Fruit fly (Drosophila melanogaster) whole organism, wandering third instar larva: Measurements from ENCODE around the gene Cpr67Fa1.
A peak's percentile ranks its signal among the peaks of the same experiment; 100 is the strongest.

Experiments used
- Abd-B ChIP-seq: fragments of >200 bp; optimal IDR thresholded peaks from 2 replicates; lab custom pipeline; 2017; ENCODE audit warnings: missing biosample characterization, missing genetic modification characterization
- CG9705 ChIP-seq: fragments of 200-800 bp; sonication (Bioruptor generic); optimal IDR thresholded peaks from 2 replicates; lab custom pipeline; 2018; ENCODE audit warnings: missing biosample characterization, mild to moderate bottlenecking, missing genetic modification characterization
- CrebA ChIP-seq: fragments of 200-800 bp; sonication (Bioruptor generic); optimal IDR thresholded peaks from 2 replicates; lab custom pipeline; 2016; ENCODE audit warnings: missing biosample characterization, mild to moderate bottlenecking, missing genetic modification characterization, borderline replicate concordance
- Dif ChIP-seq: fragments of 200-275, 200-300 bp; sonication (Bioruptor generic); optimal IDR thresholded peaks from 2 replicates; lab custom pipeline; 2018; ENCODE audit warnings: missing biosample characterization, missing genetic modification characterization; ENCODE audit not compliant: partially characterized antibody
- GATAd ChIP-seq: sonication (Bioruptor generic); optimal IDR thresholded peaks from 2 replicates; lab custom pipeline; 2016; ENCODE audit warnings: missing biosample characterization, missing genetic modification characterization
- HLH106 ChIP-seq: fragments of 200-800 bp; optimal IDR thresholded peaks from 3 replicates; lab custom pipeline; 2019; ENCODE audit warnings: missing biosample characterization, mild to moderate bottlenecking, missing genetic modification characterization, moderate library complexity
- Hnf4 ChIP-seq: fragments of 200-800 bp; sonication (Bioruptor generic); optimal IDR thresholded peaks from 2 replicates; lab custom pipeline; 2016; ENCODE audit warnings: missing biosample characterization, mild to moderate bottlenecking, missing genetic modification characterization
- Hr78 ChIP-seq: fragments of >200 bp; optimal IDR thresholded peaks from 2 replicates; lab custom pipeline; 2017; ENCODE audit warnings: missing biosample characterization, missing genetic modification characterization
- Jra ChIP-seq: sonication (Bioruptor generic); optimal IDR thresholded peaks from 2 replicates; lab custom pipeline; 2016; ENCODE audit warnings: missing biosample characterization, missing genetic modification characterization
- Mio ChIP-seq: sonication (Bioruptor generic); optimal IDR thresholded peaks from 2 replicates; lab custom pipeline; 2016; ENCODE audit warnings: missing biosample characterization, missing genetic modification characterization
- Myc ChIP-seq: fragments of >200 bp; optimal IDR thresholded peaks from 2 replicates; lab custom pipeline; 2017
- OdsH ChIP-seq: fragments of 200-800 bp; sonication (Bioruptor generic); optimal IDR thresholded peaks from 2 replicates; lab custom pipeline; 2016; ENCODE audit warnings: missing biosample characterization, mild to moderate bottlenecking, missing genetic modification characterization
- Rel ChIP-seq, 2 experiments: fragments of 200-800 bp; sonication (Bioruptor generic) in 1 of 2; optimal IDR thresholded peaks; 2 replicates in 1 of 2; 3 replicates in 1 of 2; lab custom pipeline; 2016 to 2019; ENCODE audit warnings: mild to moderate bottlenecking in 2 of 2, missing biosample characterization in 2 of 2, missing genetic modification characterization in 2 of 2, moderate library complexity in 1 of 2
- Sp1 ChIP-seq: fragments of 200-800 bp; sonication (Bioruptor generic); optimal IDR thresholded peaks from 3 replicates; lab custom pipeline; 2019; ENCODE audit warnings: missing biosample characterization, mild to moderate bottlenecking, missing genetic modification characterization, moderate library complexity
- Vsx2 ChIP-seq: fragments of 200-300, 225-300 bp; sonication (Bioruptor generic); optimal IDR thresholded peaks from 2 replicates; lab custom pipeline; 2018; ENCODE audit warnings: missing biosample characterization, missing genetic modification characterization; ENCODE audit not compliant: partially characterized antibody
- br ChIP-seq: fragments of 200-800 bp; sonication (Bioruptor generic); optimal IDR thresholded peaks from 2 replicates; lab custom pipeline; 2016; ENCODE audit warnings: missing biosample characterization, missing genetic modification characterization
- brk ChIP-seq: fragments of 200-800 bp; sonication (Bioruptor generic); optimal IDR thresholded peaks from 2 replicates; lab custom pipeline; 2016; ENCODE audit warnings: missing biosample characterization, mild to moderate bottlenecking, missing genetic modification characterization
- dl ChIP-seq, 2 experiments: fragments of 175-275, 200-275 bp in 1 of 2; fragments of 200-275 bp in 1 of 2; sonication (Bioruptor generic); optimal IDR thresholded peaks; lab custom pipeline; 2018; ENCODE audit warnings: mild to moderate bottlenecking in 2 of 2, missing biosample characterization in 2 of 2, missing genetic modification characterization in 2 of 2, moderate library complexity in 2 of 2; ENCODE audit not compliant: partially characterized antibody in 2 of 2, insufficient read depth in 1 of 2
- dmrt93B ChIP-seq: fragments of 200-800 bp; sonication (Bioruptor generic); optimal IDR thresholded peaks from 2 replicates; lab custom pipeline; 2018; ENCODE audit warnings: missing biosample characterization, mild to moderate bottlenecking, missing genetic modification characterization
- foxo ChIP-seq, 2 experiments: fragments of 200-800 bp; sonication (Bioruptor generic); optimal IDR thresholded peaks; 2 replicates in 1 of 2; 3 replicates in 1 of 2; lab custom pipeline; 2016 to 2017; ENCODE audit warnings: missing biosample characterization in 2 of 2, missing genetic modification characterization in 2 of 2
- fru ChIP-seq: fragments of 200-800 bp; sonication (Bioruptor generic); optimal IDR thresholded peaks from 3 replicates; lab custom pipeline; 2016; ENCODE audit warnings: missing biosample characterization, mild to moderate bottlenecking, missing genetic modification characterization
- h ChIP-seq: fragments of 200-800 bp; sonication (Bioruptor generic); optimal IDR thresholded peaks from 3 replicates; lab custom pipeline; 2016; ENCODE audit warnings: missing biosample characterization, mild to moderate bottlenecking, missing genetic modification characterization
- jim ChIP-seq: fragments of 175-275, 200-325 bp; sonication (Bioruptor generic); optimal IDR thresholded peaks from 2 replicates; lab custom pipeline; 2016; ENCODE audit warnings: missing biosample characterization, mild to moderate bottlenecking, missing genetic modification characterization
- lola ChIP-seq: fragments of >200 bp; optimal IDR thresholded peaks from 2 replicates; lab custom pipeline; 2017; ENCODE audit warnings: missing biosample characterization, missing genetic modification characterization
- psq ChIP-seq: fragments of 200-800 bp; sonication (Bioruptor generic); optimal IDR thresholded peaks from 3 replicates; lab custom pipeline; 2017; ENCODE audit warnings: missing biosample characterization, mild to moderate bottlenecking, missing genetic modification characterization, moderate library complexity
- rgr ChIP-seq: fragments of 200-800 bp; sonication (Bioruptor generic); optimal IDR thresholded peaks from 3 replicates; lab custom pipeline; 2016; ENCODE audit warnings: missing biosample characterization, mild to moderate bottlenecking, missing genetic modification characterization
- sv ChIP-seq: fragments of 200-800 bp; sonication (Bioruptor generic); optimal IDR thresholded peaks from 3 replicates; lab custom pipeline; 2016; ENCODE audit warnings: missing biosample characterization, missing genetic modification characterization
- tai ChIP-seq: sonication (Bioruptor generic); optimal IDR thresholded peaks from 2 replicates; lab custom pipeline; 2016; ENCODE audit warnings: missing biosample characterization, missing genetic modification characterization
- woc ChIP-seq: sonication (Bioruptor generic); optimal IDR thresholded peaks from 2 replicates; lab custom pipeline; 2016; ENCODE audit warnings: missing biosample characterization, mild to moderate bottlenecking, missing genetic modification characterization

Cpr67Fa1 gene

dm6 chr3L:10885711-10886272 is 4.0 kb upstream of the Cpr67Fa1 start:
- TF ChIP-seq dmrt93B (GFP tag; lab: Kevin White, UChicago) (no peak), Myc (lab: Kevin White, UChicago) (peak; percentile 69)

DNA sequence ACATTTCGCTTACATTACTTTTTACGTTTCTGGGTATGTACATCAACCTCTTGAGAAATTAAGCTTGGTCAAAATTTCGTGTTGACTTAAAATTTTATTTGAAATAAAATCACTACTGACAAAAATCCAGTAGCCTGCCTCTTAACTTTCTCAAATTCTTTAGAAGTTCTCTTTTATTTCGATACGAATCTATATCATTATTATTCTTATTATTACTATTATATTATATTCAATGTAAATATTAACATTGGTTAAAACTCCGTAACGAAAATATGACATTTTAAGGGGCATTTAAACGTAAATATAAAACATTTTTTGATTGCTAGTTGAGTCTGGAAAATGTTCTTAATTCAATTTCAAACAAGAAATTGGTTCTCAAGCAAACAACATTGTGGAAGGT is 3.4 kb upstream of the Cpr67Fa1 start, which contains the start of gene OXA1L:
Gene OXA1L (minus strand): TSS at position 101 of the 400 bp plus-strand sequence.
- TF ChIP-seq dl (GFP tag; optimal IDR thresholded peaks at IDR 0.05; lab: Kevin White, UChicago; ENCODE audit: insufficient read depth in 1 of 2, partially characterized antibody in 2 of 2) (no peak), Jra (GFP tag; lab: Kevin White, UChicago) (no peak), Sp1 (no peak), Rel (GFP tag; optimal IDR thresholded peaks at IDR 0.05; lab: Kevin White, UChicago) (no peak), Rel (tag; optimal IDR thresholded peaks at IDR 0.05; lab: Kevin White, UChicago) (no peak), Hnf4 (GFP tag; lab: Kevin White, UChicago) (no peak), lola (GFP tag; lab: Kevin White, UChicago) (no peak), rgr (no peak), brk (GFP tag; lab: Kevin White, UChicago) (no peak), Myc (lab: Kevin White, UChicago) (no peak)

dm6 chr3L:10889000-10889691 is 644 bp upstream of the Cpr67Fa1 start:
- TF ChIP-seq woc (GFP tag; lab: Kevin White, UChicago) = no peak
- TF ChIP-seq dl (GFP tag; optimal IDR thresholded peaks at IDR 0.05; lab: Kevin White, UChicago; ENCODE audit: insufficient read depth in 1 of 2, partially characterized antibody in 2 of 2) = no peak
- no peak for TF ChIP-seq Abd-B (GFP tag; lab: Kevin White, UChicago)
- TF ChIP-seq sv (GFP tag; lab: Kevin White, UChicago) = no peak
- TF ChIP-seq Jra (GFP tag; lab: Kevin White, UChicago) = no peak
- no peak for TF ChIP-seq Sp1
- TF ChIP-seq Dif = no peak
- no peak for TF ChIP-seq dmrt93B (GFP tag; lab: Kevin White, UChicago)
- no peak for TF ChIP-seq psq (GFP tag; lab: Kevin White, UChicago)
- no peak for TF ChIP-seq Mio (GFP tag; lab: Kevin White, UChicago)

dm6 chr3L:10891414-10891813 is 1.6 kb downstream of the Cpr67Fa1 start, which contains the start of gene Cpr67Fa2:
Gene Cpr67Fa2, plus strand, starts transcription at chr3L:10891714.
- TF ChIP-seq br (GFP tag; lab: Kevin White, UChicago) (no peak), rgr (no peak), tai (GFP tag; lab: Kevin White, UChicago) (no peak), CG9705 (no peak)

dm6 chr3L:10893156-10893784 is 3.5 kb downstream of the Cpr67Fa1 start:
- TF ChIP-seq psq (GFP tag; lab: Kevin White, UChicago) (peak; percentile 1), Myc (lab: Kevin White, UChicago) (peak; percentile 49), OdsH (GFP tag; lab: Kevin White, UChicago) (peak; percentile 6), dl (GFP tag; optimal IDR thresholded peaks at IDR 0.05; lab: Kevin White, UChicago; ENCODE audit: insufficient read depth in 1 of 2, partially characterized antibody in 2 of 2) (no peak), Hnf4 (GFP tag; lab: Kevin White, UChicago) (no peak), HLH106 (tag; lab: Kevin White, UChicago) (peak; percentile 35)

DNA sequence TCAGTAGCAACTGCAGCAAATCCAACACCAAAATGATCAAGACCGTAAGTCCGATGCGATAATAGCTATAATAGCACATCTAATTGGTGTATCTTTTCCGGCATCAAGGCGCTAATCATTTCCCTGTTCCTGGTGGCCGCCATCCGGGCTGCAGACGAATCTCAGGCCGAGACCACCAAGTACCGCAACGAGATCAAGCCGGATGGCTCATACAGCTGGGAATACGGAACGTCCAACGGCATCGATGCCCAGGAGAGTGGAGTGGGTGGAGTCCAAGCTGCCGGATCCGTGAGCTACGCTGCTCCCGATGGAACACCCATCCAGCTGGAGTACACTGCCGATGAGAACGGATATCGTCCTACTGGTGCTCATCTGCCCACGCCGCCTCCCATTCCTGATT is 4.4 kb downstream of the Cpr67Fa1 start, which contains the start of gene Cpr67Fb:
Gene Cpr67Fb (plus strand): TSS at position 15 of the 400 bp plus-strand sequence.
- TF ChIP-seq psq (GFP tag; lab: Kevin White, UChicago) (no peak), tai (GFP tag; lab: Kevin White, UChicago) (no peak), dmrt93B (GFP tag; lab: Kevin White, UChicago) (no peak), Vsx2 (no peak), GATAd (GFP tag; lab: Kevin White, UChicago) (no peak), Abd-B (GFP tag; lab: Kevin White, UChicago) (no peak), OdsH (GFP tag; lab: Kevin White, UChicago) (no peak), br (GFP tag; lab: Kevin White, UChicago) (no peak), jim (GFP tag; lab: Kevin White, UChicago) (no peak), Dif (no peak), CrebA (GFP tag; lab: Kevin White, UChicago) (no peak), Hr78 (no peak), h (GFP tag; lab: Kevin White, UChicago) (no peak), foxo (GFP tag; optimal IDR thresholded peaks at IDR 0.05; lab: Kevin White, UChicago) (no peak), rgr (no peak), Myc (lab: Kevin White, UChicago) (no peak), Hnf4 (GFP tag; lab: Kevin White, UChicago) (no peak), fru (GFP tag; lab: Kevin White, UChicago) (no peak)
- TF ChIP-seq, all 38 proteins: peak for 0
